Worm (Caenorhabditis elegans) whole organism, L3 larva: ENCODE data around the gene mog-1.

Experiments used
- ama-1 ChIP-seq: fragments of 150-350 bp; optimal IDR thresholded peaks from 2 replicates; lab custom pipeline; 2018
- ceh-28 ChIP-seq: fragments of 150-350 bp; optimal IDR thresholded peaks from 2 replicates; lab custom pipeline; 2014; ENCODE audit warnings: missing biosample characterization, missing genetic modification reagents, missing genetic modification characterization
- unc-39 ChIP-seq: sonication (generic microtip); optimal IDR thresholded peaks from 4 replicates; lab custom pipeline; 2017; ENCODE audit warnings: missing biosample characterization, missing genetic modification characterization

DNA sequence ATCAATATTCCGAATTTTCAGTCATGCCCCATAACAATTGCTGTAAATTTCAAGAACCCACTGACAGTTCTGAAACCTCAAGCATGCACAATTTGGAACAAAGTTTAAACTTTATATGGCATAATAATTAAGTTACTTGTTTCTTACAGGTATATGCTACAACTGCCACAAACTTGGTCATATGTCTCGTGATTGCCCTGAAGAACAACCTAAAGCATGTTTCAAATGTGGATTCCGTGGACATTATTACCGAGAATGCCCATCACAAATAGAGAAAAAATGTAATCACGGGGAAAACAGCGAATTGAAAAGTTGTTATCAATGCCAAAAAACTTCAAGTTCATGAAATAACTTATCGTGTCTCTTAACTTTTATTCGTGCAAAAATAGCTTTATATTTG lies 43.0 kb downstream of the mog-1 start:
- TF ChIP-seq ceh-28 (tag; lab: Kevin White, UChicago) (no peak), ama-1 (no peak), unc-39 (tag; lab: Kevin White, UChicago) (no peak)
